Fruit fly (Drosophila melanogaster) whole organism, embryonic: ENCODE measurements around the gene Vps2.

Source experiments
- Bgb ChIP-seq: fragments of 200-800 bp; sonication (Bioruptor generic); IDR thresholded peaks from 2 replicates; pipeline ENCODE4 v1.3.6; 2022; ENCODE audit warnings: missing biosample characterization, missing genetic modification characterization; ENCODE audit not compliant: partially characterized antibody
- CG11504 ChIP-seq: fragments of 200-800 bp; sonication (Bioruptor generic); optimal IDR thresholded peaks from 3 replicates; lab custom pipeline; 2019; ENCODE audit warnings: missing biosample characterization, mild to moderate bottlenecking, missing genetic modification characterization, moderate library complexity
- CG12104 ChIP-seq: fragments of 200-800 bp; sonication (Bioruptor generic); optimal IDR thresholded peaks from 3 replicates; lab custom pipeline; 2016; ENCODE audit warnings: missing biosample characterization, missing genetic modification characterization
- CG12155 ChIP-seq: fragments of 200-800 bp; sonication (Bioruptor generic); optimal IDR thresholded peaks from 3 replicates; lab custom pipeline; 2016; ENCODE audit warnings: missing biosample characterization, missing genetic modification characterization
- CG14014 ChIP-seq: fragments of 200-800 bp; sonication (Bioruptor generic); IDR thresholded peaks from 2 replicates; pipeline ENCODE4 v1.3.6; 2022; ENCODE audit warnings: missing biosample characterization, missing genetic modification characterization
- CG15601 ChIP-seq: fragments of 200-800 bp; sonication (Bioruptor generic); optimal IDR thresholded peaks from 3 replicates; lab custom pipeline; 2019; ENCODE audit warnings: missing biosample characterization, mild to moderate bottlenecking, missing genetic modification characterization, moderate library complexity
- CG1603 ChIP-seq: fragments of 200-800 bp; sonication (Bioruptor generic); optimal IDR thresholded peaks from 2 replicates; lab custom pipeline; 2019; ENCODE audit warnings: missing biosample characterization, mild to moderate bottlenecking, missing genetic modification characterization, moderate library complexity
- CG18011 ChIP-seq: fragments of 200-800 bp; sonication (Bioruptor generic); optimal IDR thresholded peaks from 2 replicates; lab custom pipeline; 2017; ENCODE audit warnings: missing biosample characterization, missing genetic modification characterization, mild to moderate bottlenecking, moderate library complexity, missing genotype
- CG3407 ChIP-seq: fragments of 200-800 bp; sonication (Bioruptor generic); optimal IDR thresholded peaks from 2 replicates; lab custom pipeline; 2018; ENCODE audit warnings: missing biosample characterization, mild to moderate bottlenecking, missing genetic modification characterization
- CG34422 ChIP-seq: fragments of 200-800 bp; sonication (Bioruptor generic); IDR thresholded peaks from 3 replicates; pipeline ENCODE4 v1.3.6; 2022; ENCODE audit warnings: missing biosample characterization, missing genetic modification characterization
- CG4328 ChIP-seq: fragments of 200-800 bp; sonication (Bioruptor generic); optimal IDR thresholded peaks from 3 replicates; lab custom pipeline; 2017; ENCODE audit warnings: missing biosample characterization, missing genetic modification reagents, missing genetic modification characterization
- CG4360 ChIP-seq: fragments of 200-800 bp; sonication (Bioruptor generic); IDR thresholded peaks from 2 replicates; pipeline ENCODE4 v1.3.6; 2022; ENCODE audit warnings: missing biosample characterization, missing genetic modification characterization
- CG4404 ChIP-seq: fragments of 200-800 bp; sonication (Bioruptor generic); IDR thresholded peaks from 2 replicates; pipeline ENCODE4 v1.3.6; 2022; ENCODE audit warnings: missing biosample characterization, missing genetic modification characterization
- CG4424 ChIP-seq: fragments of 200-800 bp; sonication (Bioruptor generic); optimal IDR thresholded peaks from 3 replicates; lab custom pipeline; 2016; ENCODE audit warnings: missing biosample characterization, missing genetic modification characterization
- CG5953 ChIP-seq: fragments of 200-800 bp; sonication (Bioruptor generic); IDR thresholded peaks from 2 replicates; pipeline ENCODE4 v1.3.6; 2022; ENCODE audit warnings: missing biosample characterization, missing genetic modification characterization
- CG6175 ChIP-seq: fragments of 200-800 bp; sonication (Bioruptor generic); IDR thresholded peaks from 3 replicates; pipeline ENCODE4 v1.3.6; 2022; ENCODE audit warnings: missing biosample characterization, missing genetic modification characterization
- CG8478 ChIP-seq: fragments of >200 bp; optimal IDR thresholded peaks from 2 replicates; lab custom pipeline; 2018
- CG8944 ChIP-seq: fragments of 200-800 bp; sonication (Bioruptor generic); optimal IDR thresholded peaks from 3 replicates; lab custom pipeline; 2016; ENCODE audit warnings: missing biosample characterization, missing genetic modification characterization
- D ChIP-seq, 2 experiments: fragments of 200-800 bp in 1 of 2; fragments of >200 bp in 1 of 2; sonication (Bioruptor generic) in 1 of 2; optimal IDR thresholded peaks; 2 replicates in 1 of 2; 3 replicates in 1 of 2; lab custom pipeline; 2017; ENCODE audit warnings: mild to moderate bottlenecking in 1 of 2, missing biosample characterization in 1 of 2, missing genetic modification characterization in 1 of 2, missing genetic modification reagents in 1 of 2
- Drgx ChIP-seq: fragments of 200-800 bp; sonication (Bioruptor generic); IDR thresholded peaks from 2 replicates; pipeline ENCODE4 v1.3.6; 2022; ENCODE audit warnings: missing biosample characterization, missing genetic modification characterization
- ERR ChIP-seq: fragments of 200-800 bp; sonication (Bioruptor generic); optimal IDR thresholded peaks from 2 replicates; lab custom pipeline; 2016; ENCODE audit warnings: missing biosample characterization, missing genetic modification characterization
- Fer2 ChIP-seq: fragments of 200-800 bp; sonication (Bioruptor generic); optimal IDR thresholded peaks from 2 replicates; lab custom pipeline; 2018; ENCODE audit warnings: missing biosample characterization, mild to moderate bottlenecking, missing genetic modification characterization, moderate library complexity
- Gsc ChIP-seq: fragments of 200-800 bp; sonication (Bioruptor generic); IDR thresholded peaks from 2 replicates; pipeline ENCODE4 v1.3.6; 2022; ENCODE audit warnings: missing biosample characterization, missing genetic modification characterization
- Mad ChIP-seq: fragments of 200-800 bp; sonication (Bioruptor generic); optimal IDR thresholded peaks from 2 replicates; lab custom pipeline; 2016; ENCODE audit warnings: missing biosample characterization, missing genetic modification characterization
- Opbp ChIP-seq: fragments of 200-800 bp; sonication (Bioruptor generic); IDR thresholded peaks from 3 replicates; pipeline ENCODE4 v1.3.6; 2022; ENCODE audit warnings: missing biosample characterization, missing genetic modification characterization; ENCODE audit not compliant: partially characterized antibody
- Six4 ChIP-seq: fragments of 200-800 bp; sonication (Bioruptor generic); optimal IDR thresholded peaks from 2 replicates; lab custom pipeline; 2016; ENCODE audit warnings: missing biosample characterization, missing genetic modification characterization
- Sry-β ChIP-seq: fragments of 200-800 bp; sonication (Bioruptor generic); optimal IDR thresholded peaks from 2 replicates; lab custom pipeline; 2018; ENCODE audit warnings: missing biosample characterization, mild to moderate bottlenecking, missing genetic modification characterization, moderate library complexity
- aop ChIP-seq: fragments of 200-800 bp; sonication (Bioruptor generic); IDR thresholded peaks from 2 replicates; pipeline ENCODE4 v1.3.6; 2022; ENCODE audit warnings: missing biosample characterization, missing genetic modification characterization
- bbx ChIP-seq: fragments of 200-800 bp; sonication (Bioruptor generic); IDR thresholded peaks from 2 replicates; pipeline ENCODE4 v1.3.6; 2022; ENCODE audit warnings: missing biosample characterization, missing genetic modification characterization; ENCODE audit not compliant: partially characterized antibody
- bcd ChIP-seq: fragments of 200-800 bp; sonication (Bioruptor generic); optimal IDR thresholded peaks from 2 replicates; lab custom pipeline; 2017; ENCODE audit warnings: missing biosample characterization, mild to moderate bottlenecking, missing genetic modification characterization
- bsh ChIP-seq, 2 experiments: fragments of 200-800 bp; sonication (Bioruptor generic); optimal IDR thresholded peaks; 2 replicates each; lab custom pipeline; 2017 to 2018; ENCODE audit warnings: mild to moderate bottlenecking in 2 of 2, missing biosample characterization in 2 of 2, missing genetic modification characterization in 2 of 2, moderate library complexity in 1 of 2
- cad ChIP-seq: fragments of >200 bp; optimal IDR thresholded peaks from 2 replicates; lab custom pipeline; 2017; ENCODE audit warnings: missing biosample characterization, missing genetic modification characterization
- cg ChIP-seq: fragments of 200-800 bp; sonication (Bioruptor generic); optimal IDR thresholded peaks from 3 replicates; lab custom pipeline; 2019; ENCODE audit warnings: missing biosample characterization, mild to moderate bottlenecking, missing genetic modification characterization, moderate library complexity
- corto ChIP-seq: fragments of 200-800 bp; sonication (Bioruptor generic); optimal IDR thresholded peaks from 2 replicates; lab custom pipeline; 2016; ENCODE audit warnings: missing biosample characterization, mild to moderate bottlenecking, missing genetic modification characterization, moderate library complexity
- fd64A ChIP-seq: fragments of 200-800 bp; sonication (Bioruptor generic); optimal IDR thresholded peaks from 3 replicates; lab custom pipeline; 2018; ENCODE audit warnings: missing biosample characterization, mild to moderate bottlenecking, missing genetic modification characterization
- her ChIP-seq: fragments of 200-800 bp; sonication (Bioruptor generic); optimal IDR thresholded peaks from 2 replicates; lab custom pipeline; 2016; ENCODE audit warnings: missing biosample characterization, missing genetic modification characterization
- kni ChIP-seq: fragments of 200-800 bp; sonication (Bioruptor generic); optimal IDR thresholded peaks from 3 replicates; lab custom pipeline; 2017; ENCODE audit warnings: mild to moderate bottlenecking, missing biosample characterization, missing genetic modification reagents, missing genetic modification characterization
- mam ChIP-seq: fragments of 200-800 bp; sonication (Bioruptor generic); optimal IDR thresholded peaks from 3 replicates; lab custom pipeline; 2016; ENCODE audit warnings: missing biosample characterization, missing genetic modification characterization
- nom ChIP-seq: fragments of 200-800 bp; sonication (Bioruptor generic); optimal IDR thresholded peaks from 2 replicates; lab custom pipeline; 2017; ENCODE audit warnings: missing biosample characterization, missing genetic modification characterization, mild to moderate bottlenecking, moderate library complexity, missing genetic modification reagents
- pan ChIP-seq, 4 experiments: fragments of >200 bp in 3 of 4; fragments of 200-800 bp in 1 of 4; sonication (Bioruptor generic) in 1 of 4; optimal IDR thresholded peaks in 3 of 4; IDR thresholded peaks in 1 of 4; 2 replicates each; pipeline versions ENCODE4 v1.3.6 to Lab custom; 2017 to 2022; ENCODE audit warnings: missing biosample characterization in 2 of 4, missing genetic modification characterization in 2 of 4, mixed read lengths in 1 of 4
- run ChIP-seq: fragments of 200-800 bp; sonication (Bioruptor generic); optimal IDR thresholded peaks from 3 replicates; lab custom pipeline; 2018; ENCODE audit warnings: missing biosample characterization, mild to moderate bottlenecking, missing genetic modification characterization
- sc ChIP-seq, 3 experiments: fragments of >200 bp in 2 of 3; fragments of 200-800 bp in 1 of 3; sonication (Bioruptor generic) in 1 of 3; optimal IDR thresholded peaks; 2 replicates in 2 of 3; 3 replicates in 1 of 3; lab custom pipeline; 2017; ENCODE audit warnings: mild to moderate bottlenecking in 1 of 3, missing biosample characterization in 1 of 3, missing genetic modification characterization in 1 of 3, missing genetic modification reagents in 1 of 3
- sd ChIP-seq: fragments of 200-800 bp; sonication (Bioruptor generic); optimal IDR thresholded peaks from 3 replicates; lab custom pipeline; 2018; ENCODE audit warnings: missing biosample characterization, mild to moderate bottlenecking, missing genetic modification characterization, moderate library complexity
- sima ChIP-seq: fragments of 200-800 bp; sonication (Bioruptor generic); optimal IDR thresholded peaks from 2 replicates; lab custom pipeline; 2016; ENCODE audit warnings: missing biosample characterization, missing genetic modification characterization
- sqz ChIP-seq: fragments of 200-800 bp; sonication (Bioruptor generic); optimal IDR thresholded peaks from 3 replicates; lab custom pipeline; 2018; ENCODE audit warnings: missing biosample characterization, mild to moderate bottlenecking, missing genetic modification characterization
- tgo ChIP-seq: fragments of 200-800 bp; sonication (Bioruptor generic); IDR thresholded peaks from 3 replicates; pipeline ENCODE4 v1.3.6; 2022; ENCODE audit warnings: missing biosample characterization, missing genetic modification characterization
- tio ChIP-seq: fragments of 200-800 bp; sonication (Bioruptor generic); optimal IDR thresholded peaks from 2 replicates; lab custom pipeline; 2017; ENCODE audit warnings: missing biosample characterization, missing genetic modification characterization, inconsistent platforms
- tll ChIP-seq, 2 experiments: fragments of 200-800 bp in 1 of 2; fragments of >200 bp in 1 of 2; sonication (Bioruptor generic) in 1 of 2; optimal IDR thresholded peaks; 2 replicates each; lab custom pipeline; 2017 to 2019; ENCODE audit warnings: missing biosample characterization in 2 of 2, missing genetic modification characterization in 2 of 2, mild to moderate bottlenecking in 1 of 2, moderate library complexity in 1 of 2
- tup ChIP-seq: fragments of 200-800 bp; sonication (Bioruptor generic); optimal IDR thresholded peaks from 2 replicates; lab custom pipeline; 2016; ENCODE audit warnings: missing biosample characterization, mild to moderate bottlenecking, missing genetic modification characterization, moderate library complexity
- wdn ChIP-seq: fragments of 200-800 bp; sonication (Bioruptor generic); IDR thresholded peaks from 2 replicates; pipeline ENCODE4 v1.3.6; 2022; ENCODE audit warnings: missing biosample characterization, missing genetic modification characterization

Gene Vps2

DNA sequence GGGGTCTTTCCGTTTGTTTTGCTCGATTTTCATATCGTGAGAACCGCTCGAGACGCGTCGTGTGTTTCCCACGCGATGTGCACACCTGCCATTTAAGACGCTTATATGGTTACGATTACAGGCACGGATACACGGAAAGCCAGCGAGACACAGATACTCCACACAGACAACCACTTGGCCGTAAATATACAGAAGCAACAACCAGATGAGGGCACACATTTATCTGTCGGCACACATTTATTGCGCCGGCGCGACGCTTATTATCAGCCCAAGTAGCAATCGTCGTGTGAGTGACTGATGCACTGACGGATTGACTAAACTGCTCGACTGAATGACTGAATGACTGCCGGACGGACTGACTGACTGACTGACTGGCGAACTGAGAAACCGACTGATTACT lies 22.1 kb upstream of the Vps2 start (continued):
- TF ChIP-seq pan (optimal IDR thresholded peaks at IDR 0.05; lab: Kevin White, UChicago) (no peak), pan (GFP tag; optimal IDR thresholded peaks at IDR 0.05 in 1 of 2, IDR thresholded peaks at IDR 0.05 in 1 of 2) (no peak), sd (tag; lab: Kevin White, UChicago) (no peak), corto (GFP tag; lab: Kevin White, UChicago) (no peak), Mad (GFP tag; lab: Kevin White, UChicago) (no peak), CG4328 (no peak), CG4404 (GFP tag; lab: Robert Waterston, UW) (no peak), CG4360 (GFP tag; lab: Robert Waterston, UW) (0 out of 2 replicates have a peak, but pooled peaks have one; percentile 46), bsh (GFP tag; optimal IDR thresholded peaks at IDR 0.05; lab: Kevin White, UChicago) (no peak), CG8944 (no peak), CG12104 (GFP tag; lab: Kevin White, UChicago) (no peak), wdn (GFP tag; lab: Robert Waterston, UW) (no peak), CG14014 (GFP tag; lab: Robert Waterston, UW) (no peak), ERR (GFP tag; lab: Kevin White, UChicago) (no peak), run (tag; lab: Kevin White, UChicago) (no peak), sqz (GFP tag; lab: Kevin White, UChicago) (no peak), CG12155 (GFP tag; lab: Kevin White, UChicago) (no peak), bbx (GFP tag; lab: Robert Waterston, UW) (no peak), tio (no peak), CG4424 (GFP tag; lab: Kevin White, UChicago) (no peak), cad (peak; percentile 47), tup (GFP tag; lab: Kevin White, UChicago) (no peak), her (no peak), Drgx (no peak), CG5953 (no peak), Bgb (no peak), mam (no peak), cg (GFP tag; lab: Kevin White, UChicago) (peak; percentile 78), CG18011 (GFP tag; lab: Kevin White, UChicago) (no peak), sima (GFP tag; lab: Kevin White, UChicago) (no peak), D (optimal IDR thresholded peaks at IDR 0.05; lab: Kevin White, UChicago) (no peak), D (GFP tag; optimal IDR thresholded peaks at IDR 0.05; lab: Kevin White, UChicago) (no peak), tll (GFP tag; optimal IDR thresholded peaks at IDR 0.05; lab: Kevin White, UChicago) (peak in 1 of 2 experiments; percentile 91), Opbp (GFP tag; lab: Robert Waterston, UW) (no peak), Gsc (GFP tag; lab: Robert Waterston, UW) (no peak), CG34422 (no peak), CG1603 (no peak), Sry-β (GFP tag; lab: Kevin White, UChicago) (no peak), aop (GFP tag; lab: Robert Waterston, UW) (no peak), fd64A (GFP tag; lab: Kevin White, UChicago) (no peak), CG3407 (no peak), bcd (no peak), tgo (no peak), Fer2 (tag; lab: Kevin White, UChicago) (no peak), Six4 (no peak), CG8478 (no peak), kni (peak; percentile 84), sc (optimal IDR thresholded peaks at IDR 0.05; lab: Kevin White, UChicago) (peak in 1 of 2 experiments; percentile 100), sc (GFP tag; optimal IDR thresholded peaks at IDR 0.05; lab: Kevin White, UChicago) (no peak), CG15601 (tag; lab: Kevin White, UChicago) (no peak), CG11504 (tag; lab: Kevin White, UChicago) (no peak), nom (GFP tag; lab: Kevin White, UChicago) (no peak), CG6175 (GFP tag; lab: Robert Waterston, UW) (no peak)
